3 worm cellular contexts compared by ENCODE assay signal in genomic region chrII:12056801-12057200, ce11.
TF ChIP-seq lines count a peak whose summit lies in the region.
"Not testable (repeated sequence)": the region's sequence is repeated elsewhere in the genome, so short reads cannot be mapped to it uniquely, and the experiment has no call there.

No protein-coding gene starts in this region.

TF ChIP-seq in whole organism, L1 larva, 84 proteins besides CTCF, POLR2A, EP300 and RAD21:
- not testable (repeated sequence) for TF ChIP-seq efl-1 (optimal IDR thresholded peaks at IDR 0.05; lab: Kevin White, UChicago)
- TF ChIP-seq efl-1 (GFP tag; optimal IDR thresholded peaks at IDR 0.05 in 1 of 2; lab: Kevin White, UChicago) (peak; percentile 13 to 94), dpl-1 (GFP tag; optimal IDR thresholded peaks at IDR 0.05; lab: Kevin White, UChicago) (peak in 2 of 3 experiments; percentile 3 to 4), lin-35 (GFP tag; optimal IDR thresholded peaks at IDR 0.05; lab: Kevin White, UChicago) (peak in 1 of 2 experiments; percentile 27)

TF ChIP-seq in whole organism, L4 larva, 104 proteins besides CTCF, POLR2A, EP300 and RAD21:
- 0 out of 2 replicates have a peak, but pooled peaks have one; percentile 35 for TF ChIP-seq dmd-9 (GFP tag; IDR thresholded peaks at IDR 0.05; lab: Robert Waterston, UW)
- 0 out of 2 replicates have a peak, but pooled peaks have one; percentile 46 for TF ChIP-seq nhr-42 (GFP tag; IDR thresholded peaks at IDR 0.05; lab: Robert Waterston, UW)
- TF ChIP-seq mdt-29 (GFP tag; IDR thresholded peaks at IDR 0.05; lab: Robert Waterston, UW) = 0 out of 2 replicates have a peak, but pooled peaks have one; percentile 52
- TF ChIP-seq T26A8.4 (GFP tag; IDR thresholded peaks at IDR 0.05; lab: Robert Waterston, UW) = peak; percentile 56; the same call in 1 of the 2 replicates
- peak; percentile 89; the same call in 1 of the 2 replicates for TF ChIP-seq D1046.2 (GFP tag; IDR thresholded peaks at IDR 0.05; lab: Robert Waterston, UW)
- peak; percentile 58; the same call in 1 of the 2 replicates for TF ChIP-seq egl-43 (GFP tag; IDR thresholded peaks at IDR 0.05; lab: Robert Waterston, UW)
- 0 out of 2 replicates have a peak, but pooled peaks have one; percentile 19 for TF ChIP-seq ceh-20 (GFP tag; IDR thresholded peaks at IDR 0.05; lab: Robert Waterston, UW)
- 0 out of 2 replicates have a peak, but pooled peaks have one; percentile 15 for TF ChIP-seq tra-1 (GFP tag; IDR thresholded peaks at IDR 0.05; lab: Robert Waterston, UW)
- TF ChIP-seq dmd-6 (GFP tag; IDR thresholded peaks at IDR 0.05; lab: Robert Waterston, UW) = peak; percentile 8; the same call in 1 of the 2 replicates

TF ChIP-seq in whole organism, young adult, 124 proteins besides CTCF, POLR2A, EP300 and RAD21:
- peak; percentile 38; the same call in 1 of the 2 replicates for TF ChIP-seq mcd-1 (GFP tag; IDR thresholded peaks at IDR 0.05; lab: Robert Waterston, UW)
- peak; percentile 45 for TF ChIP-seq mel-28 (tag; optimal IDR thresholded peaks at IDR 0.05; lab: Kevin White, UChicago; ENCODE audit: borderline replicate concordance)
- TF ChIP-seq Y79H2A.3 (GFP tag; conservative IDR thresholded peaks at IDR 0.05; lab: Robert Waterston, UW) = 0 out of 2 replicates have a peak, but pooled peaks have one; percentile 31
- peak; percentile 39; the same call in 1 of the 2 replicates for TF ChIP-seq dox-1 (GFP tag; IDR thresholded peaks at IDR 0.05; lab: Robert Waterston, UW)
- TF ChIP-seq B0336.3 (GFP tag; IDR thresholded peaks at IDR 0.05; lab: Robert Waterston, UW) = peak; percentile 69; the same call in 1 of the 2 replicates
- TF ChIP-seq nfyb-1 (GFP tag; IDR thresholded peaks at IDR 0.05; lab: Robert Waterston, UW) = peak; percentile 48; the same call in 1 of the 2 replicates
- TF ChIP-seq Y95B8A.8 (GFP tag; IDR thresholded peaks at IDR 0.05; lab: Robert Waterston, UW) = 0 out of 2 replicates have a peak, but pooled peaks have one; percentile 14
- 0 out of 2 replicates have a peak, but pooled peaks have one; percentile 17 for TF ChIP-seq lin-26 (GFP tag; IDR thresholded peaks at IDR 0.05; lab: Robert Waterston, UW)
- TF ChIP-seq F33H1.4 (GFP tag; IDR thresholded peaks at IDR 0.05; lab: Robert Waterston, UW) = peak; percentile 32
- TF ChIP-seq egl-18 (GFP tag; IDR thresholded peaks at IDR 0.05; lab: Robert Waterston, UW) = 0 out of 2 replicates have a peak, but pooled peaks have one; percentile 37
TF ChIP-seq in whole organism, young adult: peak in this region for 10; not testable (repeated sequence) for 114.
